Fruit fly (Drosophila melanogaster) whole organism, wandering third instar larva: ENCODE data around the gene VhaAC39-1.

Experiments
- Abd-B ChIP-seq: fragments of >200 bp; optimal IDR thresholded peaks from 2 replicates; lab custom pipeline; 2017; ENCODE audit warnings: missing biosample characterization, missing genetic modification characterization
- CG32264 ChIP-seq: fragments of 200-800 bp; sonication (Bioruptor generic); optimal IDR thresholded peaks from 2 replicates; lab custom pipeline; 2016; ENCODE audit warnings: missing biosample characterization, missing genetic modification characterization
- CG9705 ChIP-seq: fragments of 200-800 bp; sonication (Bioruptor generic); optimal IDR thresholded peaks from 2 replicates; lab custom pipeline; 2018; ENCODE audit warnings: missing biosample characterization, mild to moderate bottlenecking, missing genetic modification characterization
- CrebA ChIP-seq: fragments of 200-800 bp; sonication (Bioruptor generic); optimal IDR thresholded peaks from 2 replicates; lab custom pipeline; 2016; ENCODE audit warnings: missing biosample characterization, mild to moderate bottlenecking, missing genetic modification characterization, borderline replicate concordance
- Dfd ChIP-seq: fragments of >200 bp; optimal IDR thresholded peaks from 2 replicates; lab custom pipeline; 2017; ENCODE audit warnings: missing biosample characterization, missing genetic modification characterization
- Dif ChIP-seq: fragments of 200-275, 200-300 bp; sonication (Bioruptor generic); optimal IDR thresholded peaks from 2 replicates; lab custom pipeline; 2018; ENCODE audit warnings: missing biosample characterization, missing genetic modification characterization; ENCODE audit not compliant: partially characterized antibody
- GATAd ChIP-seq: sonication (Bioruptor generic); optimal IDR thresholded peaks from 2 replicates; lab custom pipeline; 2016; ENCODE audit warnings: missing biosample characterization, missing genetic modification characterization
- HLH106 ChIP-seq: fragments of 200-800 bp; optimal IDR thresholded peaks from 3 replicates; lab custom pipeline; 2019; ENCODE audit warnings: missing biosample characterization, mild to moderate bottlenecking, missing genetic modification characterization, moderate library complexity
- Hnf4 ChIP-seq: fragments of 200-800 bp; sonication (Bioruptor generic); optimal IDR thresholded peaks from 2 replicates; lab custom pipeline; 2016; ENCODE audit warnings: missing biosample characterization, mild to moderate bottlenecking, missing genetic modification characterization
- Hr78 ChIP-seq: fragments of >200 bp; optimal IDR thresholded peaks from 2 replicates; lab custom pipeline; 2017; ENCODE audit warnings: missing biosample characterization, missing genetic modification characterization
- Hr83 ChIP-seq: fragments of 200-300 bp; sonication (Bioruptor generic); optimal IDR thresholded peaks from 2 replicates; lab custom pipeline; 2016; ENCODE audit warnings: missing biosample characterization, mild to moderate bottlenecking, missing genetic modification characterization, moderate library complexity; ENCODE audit not compliant: poor library complexity, severe bottlenecking
- Jra ChIP-seq: sonication (Bioruptor generic); optimal IDR thresholded peaks from 2 replicates; lab custom pipeline; 2016; ENCODE audit warnings: missing biosample characterization, missing genetic modification characterization
- Mio ChIP-seq: sonication (Bioruptor generic); optimal IDR thresholded peaks from 2 replicates; lab custom pipeline; 2016; ENCODE audit warnings: missing biosample characterization, missing genetic modification characterization
- Myc ChIP-seq: fragments of >200 bp; optimal IDR thresholded peaks from 2 replicates; lab custom pipeline; 2017
- N ChIP-seq: fragments of >200 bp; optimal IDR thresholded peaks from 2 replicates; lab custom pipeline; 2018; ENCODE audit warnings: missing biosample characterization, missing external identifiers, missing genetic modification characterization
- OdsH ChIP-seq: fragments of 200-800 bp; sonication (Bioruptor generic); optimal IDR thresholded peaks from 2 replicates; lab custom pipeline; 2016; ENCODE audit warnings: missing biosample characterization, mild to moderate bottlenecking, missing genetic modification characterization
- Rel ChIP-seq, 2 experiments: fragments of 200-800 bp; sonication (Bioruptor generic) in 1 of 2; optimal IDR thresholded peaks; 2 replicates in 1 of 2; 3 replicates in 1 of 2; lab custom pipeline; 2016 to 2019; ENCODE audit warnings: mild to moderate bottlenecking in 2 of 2, missing biosample characterization in 2 of 2, missing genetic modification characterization in 2 of 2, moderate library complexity in 1 of 2
- Sp1 ChIP-seq: fragments of 200-800 bp; sonication (Bioruptor generic); optimal IDR thresholded peaks from 3 replicates; lab custom pipeline; 2019; ENCODE audit warnings: missing biosample characterization, mild to moderate bottlenecking, missing genetic modification characterization, moderate library complexity
- Vsx2 ChIP-seq: fragments of 200-300, 225-300 bp; sonication (Bioruptor generic); optimal IDR thresholded peaks from 2 replicates; lab custom pipeline; 2018; ENCODE audit warnings: missing biosample characterization, missing genetic modification characterization; ENCODE audit not compliant: partially characterized antibody
- br ChIP-seq: fragments of 200-800 bp; sonication (Bioruptor generic); optimal IDR thresholded peaks from 2 replicates; lab custom pipeline; 2016; ENCODE audit warnings: missing biosample characterization, missing genetic modification characterization
- brk ChIP-seq: fragments of 200-800 bp; sonication (Bioruptor generic); optimal IDR thresholded peaks from 2 replicates; lab custom pipeline; 2016; ENCODE audit warnings: missing biosample characterization, mild to moderate bottlenecking, missing genetic modification characterization
- dl ChIP-seq, 2 experiments: fragments of 175-275, 200-275 bp in 1 of 2; fragments of 200-275 bp in 1 of 2; sonication (Bioruptor generic); optimal IDR thresholded peaks; lab custom pipeline; 2018; ENCODE audit warnings: mild to moderate bottlenecking in 2 of 2, missing biosample characterization in 2 of 2, missing genetic modification characterization in 2 of 2, moderate library complexity in 2 of 2; ENCODE audit not compliant: partially characterized antibody in 2 of 2, insufficient read depth in 1 of 2
- dmrt93B ChIP-seq: fragments of 200-800 bp; sonication (Bioruptor generic); optimal IDR thresholded peaks from 2 replicates; lab custom pipeline; 2018; ENCODE audit warnings: missing biosample characterization, mild to moderate bottlenecking, missing genetic modification characterization
- dsf ChIP-seq: sonication (Bioruptor generic); optimal IDR thresholded peaks from 2 replicates; lab custom pipeline; 2016; ENCODE audit warnings: missing biosample characterization, missing genetic modification characterization, borderline replicate concordance
- ey ChIP-seq: fragments of 200-800 bp; sonication (Bioruptor generic); optimal IDR thresholded peaks from 2 replicates; lab custom pipeline; 2016; ENCODE audit warnings: missing biosample characterization, missing genetic modification characterization
- foxo ChIP-seq, 2 experiments: fragments of 200-800 bp; sonication (Bioruptor generic); optimal IDR thresholded peaks; 2 replicates in 1 of 2; 3 replicates in 1 of 2; lab custom pipeline; 2016 to 2017; ENCODE audit warnings: missing biosample characterization in 2 of 2, missing genetic modification characterization in 2 of 2
- fru ChIP-seq: fragments of 200-800 bp; sonication (Bioruptor generic); optimal IDR thresholded peaks from 3 replicates; lab custom pipeline; 2016; ENCODE audit warnings: missing biosample characterization, mild to moderate bottlenecking, missing genetic modification characterization
- h ChIP-seq: fragments of 200-800 bp; sonication (Bioruptor generic); optimal IDR thresholded peaks from 3 replicates; lab custom pipeline; 2016; ENCODE audit warnings: missing biosample characterization, mild to moderate bottlenecking, missing genetic modification characterization
- jim ChIP-seq: fragments of 175-275, 200-325 bp; sonication (Bioruptor generic); optimal IDR thresholded peaks from 2 replicates; lab custom pipeline; 2016; ENCODE audit warnings: missing biosample characterization, mild to moderate bottlenecking, missing genetic modification characterization
- lola ChIP-seq: fragments of >200 bp; optimal IDR thresholded peaks from 2 replicates; lab custom pipeline; 2017; ENCODE audit warnings: missing biosample characterization, missing genetic modification characterization
- psq ChIP-seq: fragments of 200-800 bp; sonication (Bioruptor generic); optimal IDR thresholded peaks from 3 replicates; lab custom pipeline; 2017; ENCODE audit warnings: missing biosample characterization, mild to moderate bottlenecking, missing genetic modification characterization, moderate library complexity
- rgr ChIP-seq: fragments of 200-800 bp; sonication (Bioruptor generic); optimal IDR thresholded peaks from 3 replicates; lab custom pipeline; 2016; ENCODE audit warnings: missing biosample characterization, mild to moderate bottlenecking, missing genetic modification characterization
- sage ChIP-seq: fragments of 200-800 bp; sonication (Bioruptor generic); optimal IDR thresholded peaks from 2 replicates; lab custom pipeline; 2016; ENCODE audit warnings: missing biosample characterization, mild to moderate bottlenecking, missing genetic modification characterization
- sv ChIP-seq: fragments of 200-800 bp; sonication (Bioruptor generic); optimal IDR thresholded peaks from 3 replicates; lab custom pipeline; 2016; ENCODE audit warnings: missing biosample characterization, missing genetic modification characterization
- tai ChIP-seq: sonication (Bioruptor generic); optimal IDR thresholded peaks from 2 replicates; lab custom pipeline; 2016; ENCODE audit warnings: missing biosample characterization, missing genetic modification characterization
- usp ChIP-seq: fragments of >200 bp; optimal IDR thresholded peaks from 2 replicates; lab custom pipeline; 2017; ENCODE audit warnings: missing biosample characterization, missing genetic modification characterization
- woc ChIP-seq: sonication (Bioruptor generic); optimal IDR thresholded peaks from 2 replicates; lab custom pipeline; 2016; ENCODE audit warnings: missing biosample characterization, mild to moderate bottlenecking, missing genetic modification characterization

Gene VhaAC39-1

DNA sequence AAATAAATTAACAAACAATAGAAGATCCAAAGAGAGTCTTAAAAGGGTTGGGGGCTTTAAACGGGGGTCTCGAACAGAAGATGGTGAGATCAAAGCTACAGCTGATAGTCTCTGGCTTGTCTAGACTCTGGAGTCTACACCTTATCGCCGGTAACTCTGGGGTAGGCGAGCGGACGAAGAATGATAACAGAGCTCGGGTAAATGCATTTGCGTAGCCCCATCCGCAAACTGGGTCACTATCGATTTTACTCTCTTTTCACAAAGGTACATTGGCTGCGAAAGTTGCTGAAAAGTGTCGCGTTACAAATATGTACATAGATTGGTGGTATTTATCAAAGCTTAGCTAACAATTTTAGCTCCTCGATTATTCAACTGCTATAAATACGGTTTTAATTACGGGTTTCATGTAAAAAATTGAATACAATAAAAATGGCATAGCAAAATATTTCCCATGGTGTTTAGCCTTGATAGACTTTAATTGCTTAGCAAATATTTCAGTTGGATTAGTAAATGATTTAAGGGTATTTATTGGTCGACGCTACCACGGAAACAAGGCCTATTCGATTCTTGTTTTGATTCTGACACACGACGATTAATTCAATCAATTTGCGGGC lies 13.6 kb upstream of the VhaAC39-1 start:
- TF ChIP-seq h (peak; percentile 4), Vsx2 (GFP tag; lab: Kevin White, UChicago) (no peak), GATAd (no peak), fru (GFP tag; lab: Kevin White, UChicago) (peak; percentile 17)

DNA sequence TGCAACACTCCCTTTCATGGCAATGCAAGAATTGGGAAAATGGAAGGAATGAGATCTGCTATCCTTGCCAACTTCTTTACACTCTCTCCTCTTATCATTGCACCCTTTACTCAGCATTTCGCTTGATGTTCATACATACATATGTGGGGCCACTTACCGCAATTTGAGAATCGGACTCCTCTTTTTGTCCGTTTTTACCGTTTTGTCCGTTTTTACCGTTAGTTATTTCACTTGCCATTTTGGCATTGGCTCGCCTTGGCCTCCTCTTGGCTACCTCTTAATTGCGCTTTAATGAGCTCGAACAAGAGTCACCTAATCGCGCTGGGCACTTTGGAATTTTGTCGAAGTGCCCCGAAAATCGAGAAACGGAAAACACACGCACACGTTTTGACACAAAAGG lies 12.8 kb upstream of the VhaAC39-1 start:
- TF ChIP-seq dmrt93B (GFP tag; lab: Kevin White, UChicago), result no peak
- TF ChIP-seq Hr78, result no peak
- TF ChIP-seq CrebA (GFP tag; lab: Kevin White, UChicago), result no peak
- TF ChIP-seq lola (GFP tag; lab: Kevin White, UChicago), result no peak
- no peak for TF ChIP-seq foxo (GFP tag; optimal IDR thresholded peaks at IDR 0.05; lab: Kevin White, UChicago)
- no peak for TF ChIP-seq Dif
- no peak for TF ChIP-seq Jra (GFP tag; lab: Kevin White, UChicago)
- TF ChIP-seq OdsH (GFP tag; lab: Kevin White, UChicago), result no peak
- TF ChIP-seq dsf, result no peak
- TF ChIP-seq jim (GFP tag; lab: Kevin White, UChicago), result no peak
- no peak for TF ChIP-seq Myc (lab: Kevin White, UChicago)
- TF ChIP-seq Hnf4, result no peak
- no peak for TF ChIP-seq CG9705 (GFP tag; lab: Kevin White, UChicago)
- no peak for TF ChIP-seq usp (GFP tag; lab: Kevin White, UChicago)
- no peak for TF ChIP-seq brk (GFP tag; lab: Kevin White, UChicago)

DNA sequence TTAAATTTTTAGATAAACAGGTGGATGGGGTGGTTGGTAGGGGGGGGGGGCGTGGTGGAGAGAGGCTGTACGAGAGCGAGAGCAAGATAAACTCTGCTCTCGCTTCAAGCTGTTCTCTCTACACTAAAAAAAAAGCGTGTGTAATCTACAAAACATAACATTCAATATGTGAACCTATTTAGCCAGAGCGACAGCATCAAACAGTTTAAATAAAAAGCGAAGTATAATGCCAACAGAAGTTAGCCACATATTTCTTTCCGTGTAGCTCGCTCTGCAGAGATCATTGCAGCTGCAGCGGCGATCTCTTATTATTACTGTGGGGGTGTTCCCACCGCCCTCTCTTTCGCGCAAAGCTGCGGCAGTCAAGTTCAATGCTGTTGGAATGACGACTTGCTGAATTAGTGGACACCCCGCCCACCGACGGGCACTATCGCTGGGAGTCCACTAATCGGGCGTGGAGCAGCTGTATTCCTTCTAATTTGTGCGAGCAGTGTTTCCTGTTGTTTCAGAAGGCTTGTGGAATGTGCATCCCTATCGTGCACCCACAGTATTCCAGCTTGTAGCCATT lies 12.0 kb upstream of the VhaAC39-1 start, which contains the start of gene CG2930:
TSS of gene CG2930 (plus strand) at position 518 of the 568 bp plus-strand sequence.
- peak; percentile 73 for TF ChIP-seq Jra (GFP tag; lab: Kevin White, UChicago)
- TF ChIP-seq HLH106 (tag; lab: Kevin White, UChicago), result peak; percentile 95
- peak; percentile 95 for TF ChIP-seq h
- TF ChIP-seq Vsx2 (GFP tag; lab: Kevin White, UChicago), result no peak
- TF ChIP-seq CG9705 (GFP tag; lab: Kevin White, UChicago), result peak; percentile 96
- peak; percentile 63 for TF ChIP-seq GATAd
- no peak for TF ChIP-seq Hr78
- peak; percentile 65 for TF ChIP-seq dsf
- peak; percentile 81 for TF ChIP-seq brk (GFP tag; lab: Kevin White, UChicago)
- TF ChIP-seq Mio, result peak; percentile 67
- TF ChIP-seq sage (GFP tag; lab: Kevin White, UChicago), result peak; percentile 89
- TF ChIP-seq br (GFP tag; lab: Kevin White, UChicago), result peak; percentile 93
- peak; percentile 60 to 96 for TF ChIP-seq foxo (GFP tag; optimal IDR thresholded peaks at IDR 0.05; lab: Kevin White, UChicago)
- TF ChIP-seq Rel (GFP tag; optimal IDR thresholded peaks at IDR 0.05; lab: Kevin White, UChicago), result no peak
- peak; percentile 77 for TF ChIP-seq Rel (tag; optimal IDR thresholded peaks at IDR 0.05; lab: Kevin White, UChicago)
- TF ChIP-seq Hr83 (GFP tag; lab: Kevin White, UChicago), result peak; percentile 87
- no peak for TF ChIP-seq Dfd (GFP tag; lab: Kevin White, UChicago)
- TF ChIP-seq CG32264 (GFP tag; lab: Kevin White, UChicago), result peak; percentile 93
- TF ChIP-seq Sp1 (GFP tag; lab: Kevin White, UChicago), result peak; percentile 96
- peak; percentile 63 for TF ChIP-seq CrebA (GFP tag; lab: Kevin White, UChicago)
- peak; percentile 96 for TF ChIP-seq ey (GFP tag; lab: Kevin White, UChicago)
- TF ChIP-seq Hnf4, result peak; percentile 93
- TF ChIP-seq dl (GFP tag; optimal IDR thresholded peaks at IDR 0.05; lab: Kevin White, UChicago; ENCODE audit: insufficient read depth in 1 of 2, partially characterized antibody in 2 of 2), result no peak
- TF ChIP-seq tai (GFP tag; lab: Kevin White, UChicago), result peak; percentile 81
- peak; percentile 93 for TF ChIP-seq fru (GFP tag; lab: Kevin White, UChicago)
- peak; percentile 76 for TF ChIP-seq woc (GFP tag; lab: Kevin White, UChicago)
- no peak for TF ChIP-seq N
- TF ChIP-seq sv (GFP tag; lab: Kevin White, UChicago), result no peak
- no peak for TF ChIP-seq Abd-B (GFP tag; lab: Kevin White, UChicago)
- peak; percentile 97 for TF ChIP-seq rgr
- peak; percentile 94 for TF ChIP-seq dmrt93B (GFP tag; lab: Kevin White, UChicago)
- peak; percentile 93 for TF ChIP-seq OdsH (GFP tag; lab: Kevin White, UChicago)
- peak; percentile 85 for TF ChIP-seq psq (GFP tag; lab: Kevin White, UChicago)
- TF ChIP-seq, all 38 proteins: peak for 25
